Worm (Caenorhabditis elegans) whole organism, late embryonic: ENCODE results near the gene sek-6.

ENCODE experiments used
- ceh-31 ChIP-seq: sonication (generic microtip); optimal IDR thresholded peaks from 2 replicates; lab custom pipeline; 2016; ENCODE audit warnings: missing genetic modification characterization, missing compliant biosample characterization
- hlh-8 ChIP-seq: sonication (generic microtip); optimal IDR thresholded peaks from 2 replicates; lab custom pipeline; 2016; ENCODE audit warnings: missing genotype, missing genetic modification characterization, missing compliant biosample characterization

- TF ChIP-seq hlh-8 (tag; lab: Kevin White, UChicago) (no peak), ceh-31 (tag; lab: Kevin White, UChicago) (no peak)
These were observed 18.2 kb downstream of the sek-6 start, which contains the start of gene gnrr-3 for ce11 chrX:10049160-10049559.
